Fruit fly (Drosophila melanogaster): ENCODE measurements around the gene CG31913.

CG31913 gene

DNA sequence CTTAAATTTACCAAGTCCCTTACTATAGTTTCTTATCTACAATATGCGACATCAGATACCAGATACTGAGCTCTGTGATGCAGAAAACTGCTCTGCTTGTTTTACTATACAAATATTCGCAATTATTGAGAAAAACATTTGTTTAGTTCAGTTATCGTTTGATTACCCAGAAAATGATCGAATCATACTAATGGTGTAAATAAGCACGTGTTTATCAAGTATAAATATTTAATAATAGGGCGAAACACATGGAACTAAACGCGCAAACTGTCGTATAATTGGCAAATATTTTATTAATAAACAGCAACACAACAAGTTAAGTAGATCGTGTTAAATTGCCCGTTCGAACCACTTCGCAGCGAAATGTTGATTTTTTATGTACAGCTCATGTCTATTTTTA is 14.1 kb downstream of the CG31913 start:
- no peak for TF ChIP-seq ato (GFP tag; IDR thresholded peaks at IDR 0.05; ENCODE audit: partially characterized antibody)
- no peak for TF ChIP-seq abd-A (tag; optimal IDR thresholded peaks at IDR 0.05)
- TF ChIP-seq CG3163 (GFP tag; optimal IDR thresholded peaks at IDR 0.05): no peak
- TF ChIP-seq bbx (GFP tag; IDR thresholded peaks at IDR 0.05; ENCODE audit: partially characterized antibody): no peak
- peak; percentile 65; the same call in 2 of the 3 replicates for TF ChIP-seq dysf (GFP tag; IDR thresholded peaks at IDR 0.05)
- TF ChIP-seq hb (GFP tag; IDR thresholded peaks at IDR 0.05; ENCODE audit: partially characterized antibody): no peak
- TF ChIP-seq CG1792 (GFP tag; optimal IDR thresholded peaks at IDR 0.05): peak; percentile 42
- TF ChIP-seq Sry-δ (GFP tag; optimal IDR thresholded peaks at IDR 0.05): no peak
- peak; percentile 5 for TF ChIP-seq CG4820 (GFP tag; optimal IDR thresholded peaks at IDR 0.05)
- no peak for TF ChIP-seq Nf-YA (GFP tag; IDR thresholded peaks at IDR 0.05)
- TF ChIP-seq CG11456 (GFP tag; IDR thresholded peaks at IDR 0.05): peak; percentile 72; the same call in 2 of the 3 replicates
- no peak for TF ChIP-seq CG11093 (GFP tag; IDR thresholded peaks at IDR 0.05)
- TF ChIP-seq CG6813 (GFP tag; optimal IDR thresholded peaks at IDR 0.05): peak; percentile 55
- TF ChIP-seq Fer1 (GFP tag; optimal IDR thresholded peaks at IDR 0.05): peak; percentile 60
- no peak for TF ChIP-seq lmd (GFP tag; IDR thresholded peaks at IDR 0.05)
- no peak for TF ChIP-seq CG2712 (tag; optimal IDR thresholded peaks at IDR 0.05)
- TF ChIP-seq pita (GFP tag; optimal IDR thresholded peaks at IDR 0.05): no peak
- no peak for TF ChIP-seq kay (GFP tag; optimal IDR thresholded peaks at IDR 0.05)
- no peak for TF ChIP-seq Bgb (GFP tag; IDR thresholded peaks at IDR 0.05; ENCODE audit: partially characterized antibody)
- no peak for TF ChIP-seq bowl (GFP tag; IDR thresholded peaks at IDR 0.05)
- no peak for TF ChIP-seq kah (GFP tag; optimal IDR thresholded peaks at IDR 0.05)
- TF ChIP-seq CG18599 (GFP tag; optimal IDR thresholded peaks at IDR 0.05): peak; percentile 68
- no peak for TF ChIP-seq repo (GFP tag; optimal IDR thresholded peaks at IDR 0.05)
- no peak for TF ChIP-seq Xbp1 (GFP tag; optimal IDR thresholded peaks at IDR 0.05)
- TF ChIP-seq CG7928 (GFP tag; optimal IDR thresholded peaks at IDR 0.05): no peak
- TF ChIP-seq NC2α (GFP tag; optimal IDR thresholded peaks at IDR 0.05): no peak
- no peak for TF ChIP-seq CG7963 (GFP tag; IDR thresholded peaks at IDR 0.05; ENCODE audit: partially characterized antibody)
- TF ChIP-seq pros (GFP tag; optimal IDR thresholded peaks at IDR 0.05): no peak
- TF ChIP-seq CG9876 (GFP tag; optimal IDR thresholded peaks at IDR 0.05): no peak
- peak; percentile 44 for TF ChIP-seq CG10147 (GFP tag; optimal IDR thresholded peaks at IDR 0.05)
- TF ChIP-seq CG14441 (GFP tag; IDR thresholded peaks at IDR 0.05): 0 out of 2 replicates have a peak, but pooled peaks have one; percentile 24
- no peak for TF ChIP-seq stc (GFP tag; IDR thresholded peaks at IDR 0.05)
- peak; percentile 76 for TF ChIP-seq gem (tag; optimal IDR thresholded peaks at IDR 0.05)
- peak; percentile 10 for TF ChIP-seq CG1602 (GFP tag; optimal IDR thresholded peaks at IDR 0.05)
- no peak for TF ChIP-seq eyg (GFP tag; optimal IDR thresholded peaks at IDR 0.05)
- no peak for TF ChIP-seq Myb (GFP tag; optimal IDR thresholded peaks at IDR 0.05)
- TF ChIP-seq CG7556 (GFP tag; optimal IDR thresholded peaks at IDR 0.05): peak; percentile 37
- peak; percentile 57 for TF ChIP-seq CG11504 (tag; optimal IDR thresholded peaks at IDR 0.05)
- TF ChIP-seq Rx (GFP tag; IDR thresholded peaks at IDR 0.05): no peak
- peak; percentile 45 for TF ChIP-seq sug (tag; optimal IDR thresholded peaks at IDR 0.05)
- TF ChIP-seq pan (optimal IDR thresholded peaks at IDR 0.05): no peak
- TF ChIP-seq pan (GFP tag; optimal IDR thresholded peaks at IDR 0.05 in 1 of 2, IDR thresholded peaks at IDR 0.05 in 1 of 2): no peak
- TF ChIP-seq CG30020 (tag; optimal IDR thresholded peaks at IDR 0.05): no peak
- TF ChIP-seq Hand (GFP tag; optimal IDR thresholded peaks at IDR 0.05): peak; percentile 33
- TF ChIP-seq ash1 (GFP tag; optimal IDR thresholded peaks at IDR 0.05): no peak
- peak; percentile 15 for TF ChIP-seq CG10543 (GFP tag; optimal IDR thresholded peaks at IDR 0.05)
- TF ChIP-seq Med (GFP tag): peak; percentile 87
- TF ChIP-seq vfl (GFP tag; optimal IDR thresholded peaks at IDR 0.05): peak; percentile 23
- TF ChIP-seq Hey (tag; optimal IDR thresholded peaks at IDR 0.05): no peak
- no peak for TF ChIP-seq CG5953 (GFP tag; IDR thresholded peaks at IDR 0.05)
- no peak for TF ChIP-seq D19A (tag; optimal IDR thresholded peaks at IDR 0.05)

All from whole organism, embryonic.